Worm (Caenorhabditis elegans) whole organism, midembryonic: ENCODE results near the gene Y116A8C.24.
"Not testable (repeated sequence)": the region's sequence is repeated elsewhere in the genome, so short reads cannot be mapped to it uniquely, and the experiment has no call there.

Source experiments
- T22C8.4 ChIP-seq: fragments of 200-800 bp; sonication (Bioruptor generic); IDR thresholded peaks from 2 replicates; pipeline ENCODE4 v1.3.6; 2022; ENCODE audit warnings: missing genetic modification characterization, missing compliant biosample characterization
- cog-1 ChIP-seq: sonication (generic microtip); optimal IDR thresholded peaks from 2 replicates; lab custom pipeline; 2016; ENCODE audit warnings: missing genetic modification characterization, missing compliant biosample characterization
- flt-1 ChIP-seq: fragments of 200-800 bp; sonication (Bioruptor generic); IDR thresholded peaks from 2 replicates; pipeline ENCODE4 v1.3.6; 2022; ENCODE audit warnings: missing genetic modification characterization, missing compliant biosample characterization
- klf-2 ChIP-seq: fragments of 200-800 bp; sonication (Bioruptor generic); conservative IDR thresholded peaks from 2 replicates; pipeline ENCODE4 v1.3.6; 2022; ENCODE audit warnings: missing genetic modification reagents, missing genetic modification characterization, missing compliant biosample characterization
- med-1 ChIP-seq: sonication (generic microtip); optimal IDR thresholded peaks from 2 replicates; lab custom pipeline; 2017; ENCODE audit warnings: missing genetic modification characterization, mild to moderate bottlenecking, missing compliant biosample characterization, antibody characterized with exemption, missing genetic modification reagents; ENCODE audit not compliant: insufficient read depth
- ref-1 ChIP-seq: fragments of 200-800 bp; sonication (Bioruptor generic); conservative IDR thresholded peaks from 2 replicates; pipeline ENCODE4 v1.3.6; 2022; ENCODE audit warnings: missing genetic modification reagents, missing genetic modification characterization, missing compliant biosample characterization
- tab-1 ChIP-seq: fragments of 200-800 bp; sonication (Bioruptor generic); IDR thresholded peaks from 2 replicates; pipeline ENCODE4 v1.3.6; 2022; ENCODE audit warnings: missing genetic modification characterization, missing compliant biosample characterization
- ztf-23 ChIP-seq: fragments of 200-800 bp; sonication (Bioruptor generic); IDR thresholded peaks from 2 replicates; pipeline ENCODE4 v1.3.6; 2022; ENCODE audit warnings: missing genetic modification reagents, missing genetic modification characterization, missing compliant biosample characterization
- ztf-29 ChIP-seq: fragments of 200-800 bp; sonication (Bioruptor generic); IDR thresholded peaks from 2 replicates; pipeline ENCODE4 v1.3.6; 2022; ENCODE audit warnings: missing genetic modification reagents, missing genetic modification characterization, missing compliant biosample characterization

The Y116A8C.24 gene

ce11 chrIV:17096168-17096567 lies 25.5 kb upstream of the Y116A8C.24 start, which contains the start of gene Y116A8C.27:
Gene Y116A8C.27, minus strand, starts transcription at chrIV:17096268.
- no peak for TF ChIP-seq tab-1
- no peak for TF ChIP-seq med-1 (GFP tag; lab: Kevin White, UChicago)

- no peak for TF ChIP-seq flt-1 (GFP tag; lab: Robert Waterston, UW)
- TF ChIP-seq ztf-29 (GFP tag; lab: Robert Waterston, UW), result no peak
- TF ChIP-seq ref-1, result no peak
- TF ChIP-seq ztf-23 (GFP tag; lab: Robert Waterston, UW), result no peak
- TF ChIP-seq T22C8.4 (GFP tag; lab: Robert Waterston, UW), result no peak
- TF ChIP-seq cog-1 (tag; lab: Kevin White, UChicago), result no peak
- TF ChIP-seq med-1 (GFP tag; lab: Kevin White, UChicago), result no peak
- no peak for TF ChIP-seq klf-2
- TF ChIP-seq tab-1, result no peak
Measured at ce11 chrIV:17093701-17094100, 23.0 kb upstream of the Y116A8C.24 start, which contains the start of gene Y116A8C.29. Gene Y116A8C.29, plus strand, starts transcription at chrIV:17094028.

DNA sequence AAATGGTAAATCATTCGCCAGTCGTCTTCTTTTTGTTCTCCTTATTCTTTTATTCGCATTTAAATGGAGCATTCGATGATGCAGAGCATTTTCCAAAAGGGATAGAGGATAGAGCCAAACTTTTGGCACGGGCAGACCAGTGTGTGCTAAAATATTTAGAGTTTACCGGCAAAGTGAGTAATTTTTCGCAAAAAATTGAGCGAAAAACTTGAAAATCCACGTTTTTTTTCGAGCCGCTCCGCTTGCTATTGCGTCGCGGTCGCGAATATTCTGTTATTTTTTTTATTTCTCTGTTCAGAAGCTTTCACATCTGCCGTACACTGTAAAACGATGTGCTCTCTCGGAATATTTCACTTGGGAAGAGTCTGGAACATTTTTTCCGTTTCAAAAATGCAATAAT lies 18.2 kb upstream of the Y116A8C.24 start, which contains the start of gene Y116A8C.43:
TSS of gene Y116A8C.43 (plus strand) at position 3 of the 400 bp plus-strand sequence.
- no peak for TF ChIP-seq ztf-29 (GFP tag; lab: Robert Waterston, UW)

DNA sequence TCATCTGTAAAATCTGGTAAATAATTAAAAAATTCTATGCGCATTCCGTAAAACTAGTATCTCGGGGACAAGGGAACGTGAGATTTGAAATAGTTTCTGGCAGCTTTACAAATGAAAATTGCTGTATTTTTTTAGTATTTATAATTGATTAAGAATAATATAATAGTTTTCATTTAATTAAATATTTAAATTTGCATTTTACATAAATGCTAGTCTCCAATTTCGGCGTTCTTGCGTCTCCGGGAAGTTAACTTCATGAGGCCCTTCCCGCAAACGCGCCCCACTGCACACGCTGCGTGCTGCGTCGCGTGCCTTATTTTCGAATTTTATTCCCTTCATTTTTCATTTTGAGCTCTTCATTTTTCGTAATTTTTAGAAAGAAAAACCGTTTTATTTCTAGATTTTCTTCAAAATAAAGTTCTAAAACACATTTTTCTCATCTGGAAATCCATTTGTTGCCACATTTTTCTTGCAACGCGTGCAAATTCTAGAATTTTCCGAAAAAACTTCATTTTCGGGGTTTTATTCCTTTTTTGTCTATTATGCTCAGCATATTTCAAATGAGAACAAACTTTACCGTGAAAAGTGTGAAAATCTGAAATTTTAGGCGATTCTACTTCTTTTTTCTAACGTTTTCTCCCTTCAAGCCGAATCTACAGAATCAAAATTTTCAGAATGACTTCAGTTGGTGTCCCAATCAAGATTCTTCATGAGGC lies 16.9 kb upstream of the Y116A8C.24 start, which contains the start of the genes snx-13 and snr-1:
TSS of gene snx-13 (minus strand) at position 55 of the 716 bp plus-strand sequence.
TSS of gene snr-1 (plus strand) at position 666 of the 716 bp plus-strand sequence.
- TF ChIP-seq tab-1, result peak; percentile 77
- peak; percentile 97 for TF ChIP-seq cog-1 (tag; lab: Kevin White, UChicago)
- TF ChIP-seq T22C8.4 (GFP tag; lab: Robert Waterston, UW), result peak; percentile 70; the same call in 1 of the 2 replicates
- TF ChIP-seq med-1 (GFP tag; lab: Kevin White, UChicago), result no peak
- TF ChIP-seq ref-1, result no peak; the same call in 1 of the 2 replicates
- peak; percentile 89 for TF ChIP-seq flt-1 (GFP tag; lab: Robert Waterston, UW)
- TF ChIP-seq klf-2, result peak; percentile 81
- TF ChIP-seq ztf-29 (GFP tag; lab: Robert Waterston, UW), result peak; percentile 70
- TF ChIP-seq ztf-23 (GFP tag; lab: Robert Waterston, UW), result peak; percentile 94

ce11 chrIV:17084839-17085238 lies 14.1 kb upstream of the Y116A8C.24 start:
- TF ChIP-seq flt-1 (GFP tag; lab: Robert Waterston, UW) (no peak), ztf-29 (GFP tag; lab: Robert Waterston, UW) (no peak), ztf-23 (GFP tag; lab: Robert Waterston, UW) (no peak), klf-2 (no peak), tab-1 (no peak), med-1 (GFP tag; lab: Kevin White, UChicago) (no peak), ref-1 (no peak), T22C8.4 (GFP tag; lab: Robert Waterston, UW) (no peak), cog-1 (tag; lab: Kevin White, UChicago) (no peak)

DNA sequence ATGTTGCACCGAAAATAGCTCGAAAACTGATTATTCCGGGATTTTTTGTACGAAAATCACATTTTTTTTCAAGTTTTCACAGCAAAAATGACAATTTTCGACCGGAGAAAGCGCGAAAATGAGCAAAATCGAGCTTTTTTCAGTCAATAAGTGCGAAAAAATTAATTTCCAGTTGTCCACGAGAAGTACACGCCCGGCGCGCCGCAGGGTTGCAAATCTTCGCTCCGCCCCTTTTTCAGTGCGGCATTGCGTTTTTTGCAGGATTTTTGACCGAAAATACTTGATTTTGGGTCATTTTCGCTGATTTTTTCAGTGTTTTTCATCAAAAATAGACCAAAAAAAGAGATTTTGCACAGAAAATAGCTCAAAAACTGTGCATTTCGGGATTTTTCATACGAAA lies 13.6 kb upstream of the Y116A8C.24 start:
- TF ChIP-seq T22C8.4 (GFP tag; lab: Robert Waterston, UW) (no peak), flt-1 (GFP tag; lab: Robert Waterston, UW) (no peak), ztf-23 (GFP tag; lab: Robert Waterston, UW) (no peak), tab-1 (no peak), ref-1 (no peak), med-1 (GFP tag; lab: Kevin White, UChicago) (no peak), cog-1 (tag; lab: Kevin White, UChicago) (no peak), klf-2 (no peak), ztf-29 (GFP tag; lab: Robert Waterston, UW) (no peak)

- no peak for TF ChIP-seq ref-1
- no peak for TF ChIP-seq tab-1
- no peak for TF ChIP-seq ztf-29 (GFP tag; lab: Robert Waterston, UW)
- TF ChIP-seq flt-1 (GFP tag; lab: Robert Waterston, UW), result no peak
- no peak for TF ChIP-seq med-1 (GFP tag; lab: Kevin White, UChicago)
- no peak for TF ChIP-seq T22C8.4 (GFP tag; lab: Robert Waterston, UW)
- no peak for TF ChIP-seq cog-1 (tag; lab: Kevin White, UChicago)
Measured at ce11 chrIV:17078649-17079048, 8.0 kb upstream of the Y116A8C.24 start, which contains the start of gene Y116A8C.25. Gene Y116A8C.25, minus strand, starts transcription at chrIV:17078749.

DNA sequence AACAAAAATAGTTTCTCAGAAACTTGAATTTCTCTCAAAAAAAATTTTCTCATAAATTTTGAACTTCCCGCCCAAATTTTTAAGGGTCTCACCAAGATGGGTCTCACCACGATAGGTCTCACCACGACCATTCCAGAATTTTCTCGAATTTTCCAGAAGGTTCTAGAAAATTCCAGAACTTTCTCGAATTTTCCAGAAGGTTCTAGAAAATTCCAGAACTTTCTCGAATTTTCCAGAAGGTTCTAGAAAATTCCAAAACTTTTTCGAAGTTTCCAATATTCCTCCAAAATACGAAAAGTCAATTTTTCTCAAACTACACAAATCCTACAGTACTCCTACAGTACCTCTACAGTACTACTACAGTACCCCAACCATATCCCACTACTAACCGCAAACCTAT lies 5.3 kb upstream of the Y116A8C.24 start:
- TF ChIP-seq flt-1 (GFP tag; lab: Robert Waterston, UW), result peak; percentile 67; the same call in 1 of the 2 replicates

DNA sequence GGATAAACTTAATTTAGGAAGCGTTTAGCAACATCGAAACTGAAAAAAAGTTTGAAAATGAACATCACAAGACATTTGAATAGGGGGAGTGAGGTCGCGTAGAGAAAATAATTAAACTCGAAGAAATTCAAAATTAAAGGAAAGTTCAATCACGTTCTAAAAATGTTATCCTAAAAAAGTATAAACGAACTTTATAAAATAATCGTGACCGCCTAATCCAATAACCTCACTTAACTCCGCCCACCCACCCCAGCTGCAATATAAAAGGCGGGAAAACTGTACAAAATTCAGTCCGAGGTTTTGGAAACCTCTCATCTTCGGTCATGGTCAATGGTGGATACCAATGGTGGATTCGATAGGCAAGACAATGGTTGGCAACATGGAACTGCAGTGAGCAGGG lies 5.8 kb downstream of the Y116A8C.24 start, which contains the start of gene Y116A8C.465:
TSS of gene Y116A8C.465 (plus strand) at position 301 of the 400 bp plus-strand sequence.
- not testable (repeated sequence) for TF ChIP-seq ztf-29 (GFP tag; lab: Robert Waterston, UW); tab-1; flt-1 (GFP tag; lab: Robert Waterston, UW)

DNA sequence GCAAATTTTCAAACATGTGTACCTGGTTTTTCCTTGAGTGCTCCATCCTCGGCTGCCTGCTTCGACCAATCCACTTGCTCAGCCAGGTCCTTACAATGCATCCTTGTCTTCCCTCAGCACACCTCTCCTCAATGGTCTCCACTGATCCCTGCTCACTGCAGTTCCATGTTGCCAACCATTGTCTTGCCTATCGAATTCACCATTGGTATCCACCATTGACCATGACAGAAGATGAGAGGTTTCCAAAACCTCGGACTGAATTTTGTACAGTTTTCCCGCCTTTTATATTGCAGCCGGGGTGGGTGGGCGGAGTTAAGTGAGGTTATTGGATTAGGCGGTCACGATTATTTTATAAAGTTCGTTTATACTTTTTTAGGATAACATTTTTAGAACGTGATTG lies 7.0 kb downstream of the Y116A8C.24 start, which contains the start of gene Y116A8C.467:
TSS of gene Y116A8C.467 (minus strand) at position 101 of the 400 bp plus-strand sequence.
- TF ChIP-seq ztf-23 (GFP tag; lab: Robert Waterston, UW); tab-1; cog-1 (tag; lab: Kevin White, UChicago): not testable (repeated sequence)
